Worm (Caenorhabditis elegans) whole organism, L4/young adult: ENCODE measurements around the gene noca-1.

Experiments
- W03F9.2 ChIP-seq: fragments of 150-350 bp; optimal IDR thresholded peaks from 2 replicates; lab custom pipeline; 2014; ENCODE audit warnings: missing biosample characterization, missing genetic modification characterization
- dao-5 ChIP-seq: sonication (generic microtip); optimal IDR thresholded peaks from 2 replicates; lab custom pipeline; 2016; ENCODE audit warnings: missing genotype, missing genetic modification characterization, moderate library complexity, missing compliant biosample characterization
- him-1 ChIP-seq: sonication (generic microtip); optimal IDR thresholded peaks from 2 replicates; lab custom pipeline; 2016; ENCODE audit warnings: missing genotype, missing genetic modification reagents, missing genetic modification characterization, missing compliant biosample characterization

DNA sequence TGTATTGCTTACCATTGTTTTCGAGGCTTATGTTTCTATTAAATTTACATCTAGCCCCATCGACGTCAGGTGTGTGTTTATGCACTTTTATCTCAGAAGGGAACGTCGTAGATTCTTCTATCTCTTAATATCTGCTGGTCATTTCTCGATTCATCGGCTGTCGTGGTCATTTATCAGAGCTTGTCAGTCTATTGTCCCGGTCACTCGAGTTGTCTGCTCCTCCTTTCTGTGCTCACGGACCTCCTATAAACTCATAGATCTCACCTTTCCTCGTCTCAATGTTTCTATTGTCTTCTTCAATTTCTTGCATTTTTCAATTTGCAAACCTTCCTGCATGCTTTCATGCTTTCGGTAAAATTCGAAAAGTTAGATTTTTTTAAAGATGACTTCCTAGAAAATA lies 1.5 kb downstream of the noca-1 start:
- TF ChIP-seq him-1 (no peak), dao-5 (tag; lab: Kevin White, UChicago) (no peak), W03F9.2 (no peak)
